Worm (Caenorhabditis elegans) whole organism, L3 larva: Measurements from ENCODE around the gene ZK84.5.
A peak's percentile ranks its signal among the peaks of the same experiment; 100 is the strongest.

Experiments used
- ZK546.5 ChIP-seq: sonication (generic microtip); optimal IDR thresholded peaks from 2 replicates; lab custom pipeline; 2017; ENCODE audit warnings: missing biosample characterization, missing genetic modification characterization
- ama-1 ChIP-seq: fragments of 150-350 bp; optimal IDR thresholded peaks from 2 replicates; lab custom pipeline; 2018
- ceh-16 ChIP-seq: sonication (generic microtip); optimal IDR thresholded peaks from 2 replicates; lab custom pipeline; 2017; ENCODE audit warnings: missing biosample characterization, missing genetic modification characterization
- ceh-28 ChIP-seq: fragments of 150-350 bp; optimal IDR thresholded peaks from 2 replicates; lab custom pipeline; 2014; ENCODE audit warnings: missing biosample characterization, missing genetic modification reagents, missing genetic modification characterization
- ceh-9 ChIP-seq: sonication (generic microtip); optimal IDR thresholded peaks from 2 replicates; lab custom pipeline; 2018; ENCODE audit warnings: missing biosample characterization, missing genetic modification characterization
- daf-12 ChIP-seq: fragments of 150-350 bp; optimal IDR thresholded peaks from 2 replicates; lab custom pipeline; 2014; ENCODE audit warnings: missing biosample characterization, missing genetic modification reagents, missing genetic modification characterization
- egl-27 ChIP-seq: sonication (generic microtip); optimal IDR thresholded peaks from 4 replicates; lab custom pipeline; 2017; ENCODE audit warnings: missing biosample characterization, missing genetic modification reagents, missing genetic modification characterization
- egl-5 ChIP-seq: fragments of 150-350 bp; optimal IDR thresholded peaks from 2 replicates; lab custom pipeline; 2017; ENCODE audit warnings: missing biosample characterization, missing genetic modification reagents, missing genetic modification characterization, inconsistent platforms
- elt-1 ChIP-seq: fragments of 150-350 bp; optimal IDR thresholded peaks from 2 replicates; lab custom pipeline; 2014; ENCODE audit warnings: missing biosample characterization, missing genetic modification characterization
- elt-2 ChIP-seq: sonication (generic microtip); optimal IDR thresholded peaks from 2 replicates; lab custom pipeline; 2016; ENCODE audit warnings: missing genetic modification reagents, mild to moderate bottlenecking, missing genetic modification characterization, missing compliant biosample characterization
- eor-1 ChIP-seq, 2 experiments: fragments of 150-350 bp; optimal IDR thresholded peaks; 2 replicates each; lab custom pipeline; 2014 to 2018; ENCODE audit warnings: missing biosample characterization in 2 of 2, missing genetic modification characterization in 2 of 2
- fkh-2 ChIP-seq: fragments of 150-350 bp; optimal IDR thresholded peaks from 2 replicates; lab custom pipeline; 2014; ENCODE audit warnings: missing biosample characterization, missing genetic modification reagents, missing genetic modification characterization
- fos-1 ChIP-seq: fragments of 150-350 bp; optimal IDR thresholded peaks from 2 replicates; lab custom pipeline; 2014; ENCODE audit warnings: missing biosample characterization, missing genetic modification characterization
- hmg-11 ChIP-seq: sonication (generic microtip); optimal IDR thresholded peaks from 2 replicates; lab custom pipeline; 2016; ENCODE audit warnings: missing genetic modification characterization, missing compliant biosample characterization
- jun-1 ChIP-seq: fragments of 150-350 bp; optimal IDR thresholded peaks from 2 replicates; lab custom pipeline; 2014; ENCODE audit warnings: missing biosample characterization, missing genetic modification reagents, missing genetic modification characterization
- lin-15B ChIP-seq: fragments of 150-350 bp; optimal IDR thresholded peaks from 2 replicates; lab custom pipeline; 2014; ENCODE audit warnings: missing biosample characterization, missing genetic modification characterization
- mdl-1 ChIP-seq: fragments of 150-350 bp; optimal IDR thresholded peaks from 2 replicates; lab custom pipeline; 2014; ENCODE audit warnings: missing biosample characterization, missing genetic modification characterization
- nfya-1 ChIP-seq: sonication (generic microtip); optimal IDR thresholded peaks from 2 replicates; lab custom pipeline; 2017; ENCODE audit warnings: missing genetic modification characterization, mild to moderate bottlenecking, missing compliant biosample characterization, antibody characterized with exemption, moderate library complexity; ENCODE audit not compliant: insufficient read depth
- nhr-11 ChIP-seq: fragments of 150-350 bp; optimal IDR thresholded peaks from 2 replicates; lab custom pipeline; 2014; ENCODE audit warnings: missing biosample characterization, missing genetic modification characterization
- nhr-12 ChIP-seq: fragments of 150-350 bp; optimal IDR thresholded peaks from 2 replicates; lab custom pipeline; 2014; ENCODE audit warnings: missing biosample characterization, missing genetic modification characterization
- nhr-25 ChIP-seq: sonication (generic microtip); optimal IDR thresholded peaks from 2 replicates; lab custom pipeline; 2017; ENCODE audit warnings: missing biosample characterization, missing genetic modification characterization
- nhr-28 ChIP-seq: fragments of 150-350 bp; optimal IDR thresholded peaks from 2 replicates; lab custom pipeline; 2014; ENCODE audit warnings: missing biosample characterization, missing genetic modification characterization
- nhr-43 ChIP-seq: sonication (generic microtip); optimal IDR thresholded peaks from 2 replicates; lab custom pipeline; 2016; ENCODE audit warnings: mild to moderate bottlenecking, missing genetic modification characterization, missing compliant biosample characterization; ENCODE audit not compliant: poor library complexity, severe bottlenecking
- nhr-67 ChIP-seq: fragments of 150-350 bp; optimal IDR thresholded peaks from 2 replicates; lab custom pipeline; 2014; ENCODE audit warnings: missing biosample characterization, missing genetic modification characterization
- nhr-76 ChIP-seq: fragments of 150-350 bp; sonication (generic microtip); optimal IDR thresholded peaks from 5 replicates; lab custom pipeline; 2014; ENCODE audit warnings: missing biosample characterization, missing genetic modification characterization
- nhr-77 ChIP-seq: fragments of 150-350 bp; optimal IDR thresholded peaks from 2 replicates; lab custom pipeline; 2014; ENCODE audit warnings: missing biosample characterization, missing genetic modification characterization
- pha-4 ChIP-seq: fragments of 150-350 bp; optimal IDR thresholded peaks from 2 replicates; lab custom pipeline; 2014; ENCODE audit warnings: missing biosample characterization, missing genetic modification reagents, missing genetic modification characterization
- pqm-1 ChIP-seq: fragments of 150-350 bp; optimal IDR thresholded peaks from 2 replicates; lab custom pipeline; 2017; ENCODE audit warnings: missing biosample characterization, missing genetic modification characterization, inconsistent platforms
- skn-1 ChIP-seq: fragments of 150-350 bp; optimal IDR thresholded peaks from 2 replicates; lab custom pipeline; 2014; ENCODE audit warnings: missing biosample characterization, missing genetic modification characterization
- snpc-4 ChIP-seq: fragments of 150-350 bp; optimal IDR thresholded peaks from 2 replicates; lab custom pipeline; 2014; ENCODE audit warnings: missing biosample characterization, missing genetic modification characterization
- unc-62 ChIP-seq: fragments of 150-350 bp; sonication (generic microtip); optimal IDR thresholded peaks from 4 replicates; lab custom pipeline; 2014; ENCODE audit warnings: missing biosample characterization, missing genetic modification reagents, missing genetic modification characterization
- zag-1 ChIP-seq: fragments of 150-350 bp; optimal IDR thresholded peaks from 2 replicates; lab custom pipeline; 2014; ENCODE audit warnings: missing biosample characterization, missing genetic modification characterization
- ztf-11 ChIP-seq: fragments of 150-350 bp; optimal IDR thresholded peaks from 2 replicates; lab custom pipeline; 2014; ENCODE audit warnings: missing biosample characterization, missing genetic modification characterization
- ztf-4 ChIP-seq: fragments of 150-350 bp; optimal IDR thresholded peaks from 2 replicates; lab custom pipeline; 2014; ENCODE audit warnings: missing biosample characterization, missing genetic modification characterization

The ZK84.5 gene

DNA sequence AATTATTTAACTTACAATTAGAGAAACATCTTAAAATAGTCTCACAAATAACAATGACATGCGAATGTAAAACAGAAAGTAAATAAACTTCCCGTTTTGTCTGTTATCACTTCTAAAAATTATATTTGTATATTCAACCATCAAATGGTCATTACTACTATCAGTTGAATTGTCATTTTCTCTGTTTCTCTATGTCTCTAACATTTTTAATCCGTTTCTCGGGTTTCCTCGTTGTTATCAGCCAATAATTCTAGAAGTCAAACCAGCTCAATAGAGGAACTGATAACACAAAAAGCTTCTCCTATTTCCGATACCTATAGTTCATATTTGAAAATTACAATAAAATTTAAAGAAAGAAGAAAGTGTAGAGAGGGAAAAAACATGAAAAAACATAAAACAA, 10.3 kb upstream of the ZK84.5 start:
- TF ChIP-seq unc-62 (GFP tag; lab: Kevin White, UChicago) (no peak), elt-2 (tag; lab: Kevin White, UChicago) (peak; percentile 100), egl-27 (tag; lab: Kevin White, UChicago) (peak; percentile 69), ZK546.5 (tag; lab: Kevin White, UChicago) (no peak), eor-1 (tag; optimal IDR thresholded peaks at IDR 0.05; lab: Kevin White, UChicago) (no peak), pha-4 (peak; percentile 87), daf-12 (tag; lab: Kevin White, UChicago) (no peak), skn-1 (tag; lab: Kevin White, UChicago) (peak; percentile 76), jun-1 (peak; percentile 92), pqm-1 (tag; lab: Kevin White, UChicago) (peak; percentile 100), fos-1 (no peak), nhr-76 (tag; lab: Kevin White, UChicago) (no peak), ceh-16 (tag; lab: Kevin White, UChicago) (no peak), ceh-28 (tag; lab: Kevin White, UChicago) (peak; percentile 46)

- no peak for TF ChIP-seq zag-1
- TF ChIP-seq elt-2 (tag; lab: Kevin White, UChicago): peak; percentile 90
- TF ChIP-seq nhr-77: no peak
- TF ChIP-seq egl-5 (tag; lab: Kevin White, UChicago): no peak
- TF ChIP-seq jun-1: no peak
- peak; percentile 51 for TF ChIP-seq pqm-1 (tag; lab: Kevin White, UChicago)
- TF ChIP-seq mdl-1: no peak
- TF ChIP-seq ama-1 (lab: Kevin White, UChicago): no peak
- no peak for TF ChIP-seq nhr-28 (tag; lab: Kevin White, UChicago)
- peak; percentile 49 for TF ChIP-seq pha-4
These were observed 9.3 kb upstream of the ZK84.5 start for ce11 chrII:6025647-6026046.

DNA sequence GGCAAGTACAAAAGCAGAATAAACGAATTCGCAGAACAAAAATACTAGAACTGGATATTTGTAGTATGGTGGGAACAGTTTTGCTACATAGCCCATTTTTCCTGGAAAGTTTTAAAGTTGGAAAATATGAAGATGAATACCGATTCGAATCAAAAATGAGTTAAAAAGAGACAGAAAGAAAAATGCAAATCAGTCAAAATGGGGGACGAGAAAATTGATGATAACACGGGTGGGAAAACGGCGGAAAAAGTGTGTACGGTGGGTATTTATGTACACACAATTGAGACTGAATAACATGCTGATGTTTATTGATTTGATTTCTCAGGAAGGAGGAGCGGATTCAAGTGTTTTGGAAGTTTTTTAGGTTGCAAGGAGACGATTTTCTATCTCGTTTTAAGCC, 8.6 kb upstream of the ZK84.5 start, which contains the start of gene R12C12.9:
TSS of gene R12C12.9 (minus strand) at position 101 of the 400 bp plus-strand sequence.
- TF ChIP-seq fkh-2 (tag; lab: Kevin White, UChicago): no peak
- peak; percentile 29 for TF ChIP-seq elt-2 (tag; lab: Kevin White, UChicago)

- TF ChIP-seq nhr-12 (tag; lab: Kevin White, UChicago) (no peak), nfya-1 (tag; lab: Kevin White, UChicago) (no peak), nhr-67 (tag; lab: Kevin White, UChicago) (no peak), jun-1 (no peak), nhr-43 (tag; lab: Kevin White, UChicago) (no peak)
These were observed 6.3 kb upstream of the ZK84.5 start for ce11 chrII:6022596-6022995.

DNA sequence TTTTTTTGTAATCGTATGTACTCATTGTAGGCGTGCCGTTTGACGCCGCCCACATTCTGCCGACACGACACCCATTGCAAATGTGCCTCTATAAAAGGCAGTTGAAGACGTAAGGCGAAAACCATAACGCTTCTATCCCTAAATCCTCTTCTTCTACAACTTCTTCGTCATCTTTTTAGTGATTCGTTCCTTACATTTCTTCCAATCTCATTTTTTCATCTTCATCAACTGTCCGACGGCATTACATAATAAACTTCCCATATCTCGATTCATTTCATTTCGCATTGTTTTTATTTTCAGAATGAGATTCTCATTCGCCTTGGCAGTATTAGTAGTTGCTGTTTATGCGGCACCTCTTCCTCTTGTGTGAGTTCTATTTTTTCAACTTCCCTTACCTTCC, 4.0 kb upstream of the ZK84.5 start, which contains the start of gene ZK84.1:
TSS of gene ZK84.1 (plus strand) at position 301 of the 400 bp plus-strand sequence.
- TF ChIP-seq zag-1 (no peak), daf-12 (tag; lab: Kevin White, UChicago) (no peak), skn-1 (tag; lab: Kevin White, UChicago) (no peak), nhr-11 (tag; lab: Kevin White, UChicago) (no peak), ztf-11 (no peak), egl-27 (tag; lab: Kevin White, UChicago) (no peak), nfya-1 (tag; lab: Kevin White, UChicago) (no peak), snpc-4 (tag; lab: Kevin White, UChicago) (no peak), ztf-4 (tag; lab: Kevin White, UChicago) (no peak), mdl-1 (no peak), hmg-11 (tag; lab: Kevin White, UChicago) (no peak), nhr-25 (tag; lab: Kevin White, UChicago) (no peak), ceh-9 (tag; lab: Kevin White, UChicago) (no peak), elt-1 (tag; lab: Kevin White, UChicago) (no peak), ceh-16 (tag; lab: Kevin White, UChicago) (no peak), nhr-67 (tag; lab: Kevin White, UChicago) (no peak), lin-15B (tag; lab: Kevin White, UChicago) (no peak)
- TF ChIP-seq, all 47 proteins: peak for 0
